Fruit fly (Drosophila melanogaster): ENCODE results near the gene Gba1a.
A peak's percentile ranks its signal among the peaks of the same experiment; 100 is the strongest.

Gene Gba1a

DNA sequence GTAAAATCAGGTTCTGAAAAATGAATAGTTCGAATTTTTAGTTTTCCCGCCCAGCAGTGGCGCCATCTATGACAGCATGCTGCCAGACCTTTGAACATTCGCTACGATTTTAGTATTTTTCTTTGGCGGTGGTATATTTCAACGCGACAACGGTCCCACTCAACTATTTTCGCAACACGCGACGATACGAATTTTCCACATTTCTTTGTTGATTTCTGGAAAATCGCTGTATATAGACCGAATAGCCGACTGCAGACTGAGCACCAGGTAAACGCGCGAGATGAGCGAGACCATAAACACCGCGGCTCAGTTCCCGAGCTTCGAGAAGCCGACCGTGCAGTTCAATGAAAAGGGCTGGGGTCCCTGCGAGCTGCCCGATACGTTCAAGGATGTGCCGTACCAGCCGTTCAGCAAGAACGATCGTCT, 20.5 kb upstream of the Gba1a start, which contains the start of gene eIF3d1 (continued):
- TF ChIP-seq CG16813 (GFP tag; IDR thresholded peaks at IDR 0.05; ENCODE audit: partially characterized antibody), result 0 out of 3 replicates have a peak, but pooled peaks have one; percentile 34
- TF ChIP-seq Dll (GFP tag; IDR thresholded peaks at IDR 0.05; ENCODE audit: partially characterized antibody), result peak; percentile 29; the same call in 1 of the 4 replicates
- peak; percentile 11 for TF ChIP-seq Ets65A (GFP tag)
- peak; percentile 41; the same call in 1 of the 3 replicates for TF ChIP-seq Opbp (GFP tag; IDR thresholded peaks at IDR 0.05; ENCODE audit: partially characterized antibody)
- TF ChIP-seq CG3163 (GFP tag; optimal IDR thresholded peaks at IDR 0.05), result peak; percentile 36
- peak; percentile 32; the same call in 1 of the 3 replicates for TF ChIP-seq knrl (GFP tag; IDR thresholded peaks at IDR 0.05; ENCODE audit: partially characterized antibody)
- TF ChIP-seq croc (GFP tag; conservative IDR thresholded peaks at IDR 0.05), result no peak
- TF ChIP-seq Max (GFP tag; optimal IDR thresholded peaks at IDR 0.05), result peak; percentile 84
- no peak for TF ChIP-seq CG1647 (GFP tag; optimal IDR thresholded peaks at IDR 0.05)
- peak; percentile 22 for TF ChIP-seq zfh2 (GFP tag; optimal IDR thresholded peaks at IDR 0.05)
- TF ChIP-seq nmo (GFP tag; optimal IDR thresholded peaks at IDR 0.05), result peak; percentile 46
- TF ChIP-seq Hand (GFP tag; optimal IDR thresholded peaks at IDR 0.05), result no peak
- no peak for TF ChIP-seq CG8281 (tag; optimal IDR thresholded peaks at IDR 0.05)
- TF ChIP-seq fu2 (GFP tag; optimal IDR thresholded peaks at IDR 0.05), result peak; percentile 23
- TF ChIP-seq CG9797 (GFP tag; optimal IDR thresholded peaks at IDR 0.05), result peak; percentile 99
- TF ChIP-seq dm (GFP tag; optimal IDR thresholded peaks at IDR 0.05), result peak; percentile 91
- TF ChIP-seq crp (GFP tag; optimal IDR thresholded peaks at IDR 0.05), result peak in 1 of 2 experiments; percentile 11
- TF ChIP-seq CG7357 (GFP tag; IDR thresholded peaks at IDR 0.05), result no peak
- no peak for TF ChIP-seq CG3407 (GFP tag; optimal IDR thresholded peaks at IDR 0.05)
- 0 out of 2 replicates have a peak, but pooled peaks have one; percentile 20 for TF ChIP-seq dati (GFP tag; IDR thresholded peaks at IDR 0.05)
- TF ChIP-seq CTCF (GFP tag; optimal IDR thresholded peaks at IDR 0.05), result peak; percentile 98
- TF ChIP-seq CG12391 (tag; optimal IDR thresholded peaks at IDR 0.05), result peak; percentile 38
- TF ChIP-seq lmd (GFP tag; IDR thresholded peaks at IDR 0.05), result no peak
- TF ChIP-seq p53 (GFP tag; optimal IDR thresholded peaks at IDR 0.05), result no peak
- peak; percentile 99 for TF ChIP-seq E2f2 (GFP tag; IDR thresholded peaks at IDR 0.05)
- TF ChIP-seq CG4617 (GFP tag; optimal IDR thresholded peaks at IDR 0.05; ENCODE audit: borderline replicate concordance), result peak; percentile 89
- TF ChIP-seq C15 (GFP tag; IDR thresholded peaks at IDR 0.05), result no peak
- TF ChIP-seq bigmax (GFP tag; optimal IDR thresholded peaks at IDR 0.05), result peak; percentile 94
- TF ChIP-seq CG12744 (GFP tag; optimal IDR thresholded peaks at IDR 0.05), result peak; percentile 42
- peak; percentile 84 for TF ChIP-seq rib (GFP tag; IDR thresholded peaks at IDR 0.05)
- TF ChIP-seq CG4820 (GFP tag; optimal IDR thresholded peaks at IDR 0.05), result no peak
- TF ChIP-seq seq (GFP tag; IDR thresholded peaks at IDR 0.05), result no peak
- peak; percentile 44 for TF ChIP-seq HmgZ (tag; optimal IDR thresholded peaks at IDR 0.05)
- peak in 1 of 2 experiments; percentile 35 for TF ChIP-seq dpn (GFP tag; optimal IDR thresholded peaks at IDR 0.05)
- no peak for TF ChIP-seq CG17328 (GFP tag; IDR thresholded peaks at IDR 0.05)
- TF ChIP-seq Hsf (GFP tag; optimal IDR thresholded peaks at IDR 0.05), result peak; percentile 49
- no peak for TF ChIP-seq CG17361 (GFP tag; IDR thresholded peaks at IDR 0.05)
- TF ChIP-seq phol (tag; optimal IDR thresholded peaks at IDR 0.05), result peak; percentile 57
- peak; percentile 77 for TF ChIP-seq Ets97D (GFP tag; optimal IDR thresholded peaks at IDR 0.05)
- peak; percentile 20 for TF ChIP-seq CG30403 (GFP tag; optimal IDR thresholded peaks at IDR 0.05)
- TF ChIP-seq Lhr (GFP tag; optimal IDR thresholded peaks at IDR 0.05), result peak; percentile 73
- no peak for TF ChIP-seq aop (GFP tag; IDR thresholded peaks at IDR 0.05)
- TF ChIP-seq zf30C (GFP tag; optimal IDR thresholded peaks at IDR 0.05), result no peak
- TF ChIP-seq CG6175 (GFP tag; IDR thresholded peaks at IDR 0.05), result no peak
- peak; percentile 44; the same call in 1 of the 3 replicates for TF ChIP-seq ken (GFP tag; IDR thresholded peaks at IDR 0.05)
- TF ChIP-seq amos (GFP tag; IDR thresholded peaks at IDR 0.05; ENCODE audit: partially characterized antibody), result peak; percentile 49; the same call in 1 of the 2 replicates
- peak; percentile 88 for TF ChIP-seq CG15514 (GFP tag; optimal IDR thresholded peaks at IDR 0.05)
- peak; percentile 16 for TF ChIP-seq dmrt11E (tag; optimal IDR thresholded peaks at IDR 0.05)
- no peak for TF ChIP-seq pros (GFP tag; optimal IDR thresholded peaks at IDR 0.05)
- TF ChIP-seq lilli (GFP tag; optimal IDR thresholded peaks at IDR 0.05), result peak; percentile 29
- TF ChIP-seq Asciz (GFP tag; optimal IDR thresholded peaks at IDR 0.05), result no peak
